Worm (Caenorhabditis elegans) whole organism, L4/young adult: ENCODE measurements around the gene math-16.

Experiments
- W03F9.2 ChIP-seq: fragments of 150-350 bp; optimal IDR thresholded peaks from 2 replicates; lab custom pipeline; 2014; ENCODE audit warnings: missing biosample characterization, missing genetic modification characterization
- dao-5 ChIP-seq: sonication (generic microtip); optimal IDR thresholded peaks from 2 replicates; lab custom pipeline; 2016; ENCODE audit warnings: missing genotype, missing genetic modification characterization, moderate library complexity, missing compliant biosample characterization
- him-1 ChIP-seq: sonication (generic microtip); optimal IDR thresholded peaks from 2 replicates; lab custom pipeline; 2016; ENCODE audit warnings: missing genotype, missing genetic modification reagents, missing genetic modification characterization, missing compliant biosample characterization

ce11 chrII:1864278-1864677 lies 14.3 kb downstream of the math-16 start, which contains the start of gene C16C4.17:
- TF ChIP-seq him-1 (tag; lab: Kevin White, UChicago) (no peak), dao-5 (tag; lab: Kevin White, UChicago) (no peak), W03F9.2 (tag; lab: Kevin White, UChicago) (no peak)
